Worm (Caenorhabditis elegans) whole organism, young adult: Measurements from ENCODE around the gene EEED8.4.

Experiments
- F49E8.2 ChIP-seq: sonication (generic microtip); optimal IDR thresholded peaks from 3 replicates; lab custom pipeline; 2017; ENCODE audit warnings: missing genetic modification characterization, mild to moderate bottlenecking, missing compliant biosample characterization, antibody characterized with exemption, moderate library complexity; ENCODE audit not compliant: insufficient read depth
- F55B11.4 ChIP-seq: sonication (generic microtip); optimal IDR thresholded peaks from 2 replicates; lab custom pipeline; 2016; ENCODE audit warnings: missing compliant biosample characterization, missing genetic modification characterization, borderline replicate concordance; ENCODE audit not compliant: insufficient read depth
- Y53F4B.3 ChIP-seq: fragments of 200-800 bp; sonication (Bioruptor generic); IDR thresholded peaks from 2 replicates; pipeline ENCODE4 v1.3.6; 2022; ENCODE audit warnings: missing genetic modification reagents, missing genetic modification characterization, missing compliant biosample characterization
- aptf-3 ChIP-seq: fragments of 200-800 bp; sonication (Bioruptor generic); IDR thresholded peaks from 2 replicates; pipeline ENCODE4 v1.3.6; 2022; ENCODE audit warnings: missing genetic modification characterization, missing compliant biosample characterization
- egl-18 ChIP-seq: fragments of 200-800 bp; sonication (Bioruptor generic); IDR thresholded peaks from 2 replicates; pipeline ENCODE4 v1.3.6; 2022; ENCODE audit warnings: missing genetic modification reagents, missing genetic modification characterization, missing compliant biosample characterization
- madf-3 ChIP-seq: fragments of 200-800 bp; sonication (Bioruptor generic); IDR thresholded peaks from 2 replicates; pipeline ENCODE4 v1.3.6; 2022; ENCODE audit warnings: missing genetic modification reagents, missing genetic modification characterization, missing compliant biosample characterization

DNA sequence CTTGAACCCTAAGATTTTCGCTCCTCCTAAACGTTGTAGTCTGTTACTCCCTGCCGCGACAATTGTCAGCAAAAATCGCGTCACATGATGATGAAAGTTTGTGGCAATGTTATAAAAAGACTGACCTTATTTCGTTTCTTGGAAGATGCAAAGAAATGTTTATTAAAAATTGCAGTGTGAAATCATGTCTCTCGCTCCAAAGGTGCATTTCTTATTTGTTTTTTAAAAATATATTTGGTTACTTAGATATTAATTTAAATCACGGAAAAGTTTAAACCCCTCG, 30.9 kb upstream of the EEED8.4 start:
- TF ChIP-seq egl-18 (GFP tag; lab: Robert Waterston, UW) (no peak), Y53F4B.3 (GFP tag; lab: Robert Waterston, UW) (no peak), F55B11.4 (no peak), aptf-3 (GFP tag; lab: Robert Waterston, UW) (no peak), madf-3 (no peak), F49E8.2 (tag; lab: Kevin White, UChicago) (no peak)
